Worm (Caenorhabditis elegans) whole organism, midembryonic: ENCODE measurements around the gene hse-5.

ENCODE experiments used
- T22C8.4 ChIP-seq: fragments of 200-800 bp; sonication (Bioruptor generic); IDR thresholded peaks from 2 replicates; pipeline ENCODE4 v1.3.6; 2022; ENCODE audit warnings: missing genetic modification characterization, missing compliant biosample characterization
- cog-1 ChIP-seq: sonication (generic microtip); optimal IDR thresholded peaks from 2 replicates; lab custom pipeline; 2016; ENCODE audit warnings: missing genetic modification characterization, missing compliant biosample characterization
- klf-2 ChIP-seq: fragments of 200-800 bp; sonication (Bioruptor generic); conservative IDR thresholded peaks from 2 replicates; pipeline ENCODE4 v1.3.6; 2022; ENCODE audit warnings: missing genetic modification reagents, missing genetic modification characterization, missing compliant biosample characterization
- ref-1 ChIP-seq: fragments of 200-800 bp; sonication (Bioruptor generic); conservative IDR thresholded peaks from 2 replicates; pipeline ENCODE4 v1.3.6; 2022; ENCODE audit warnings: missing genetic modification reagents, missing genetic modification characterization, missing compliant biosample characterization
- tab-1 ChIP-seq: fragments of 200-800 bp; sonication (Bioruptor generic); IDR thresholded peaks from 2 replicates; pipeline ENCODE4 v1.3.6; 2022; ENCODE audit warnings: missing genetic modification characterization, missing compliant biosample characterization
- ztf-23 ChIP-seq: fragments of 200-800 bp; sonication (Bioruptor generic); IDR thresholded peaks from 2 replicates; pipeline ENCODE4 v1.3.6; 2022; ENCODE audit warnings: missing genetic modification reagents, missing genetic modification characterization, missing compliant biosample characterization

ce11 chrIII:4323859-4324258, 21.3 kb upstream of the hse-5 start, which contains the start of gene H38K22.9:
- TF ChIP-seq cog-1 (tag; lab: Kevin White, UChicago) (no peak), ztf-23 (GFP tag; lab: Robert Waterston, UW) (no peak), klf-2 (GFP tag; lab: Robert Waterston, UW) (no peak), ref-1 (GFP tag; lab: Robert Waterston, UW) (no peak), tab-1 (GFP tag; lab: Robert Waterston, UW) (no peak), T22C8.4 (GFP tag; lab: Robert Waterston, UW) (no peak)
